Worm (Caenorhabditis elegans): ENCODE measurements around the gene F59E12.3.

- TF ChIP-seq dao-5 (tag; optimal IDR thresholded peaks at IDR 0.05) (no peak), W03F9.2 (tag; optimal IDR thresholded peaks at IDR 0.05) (no peak), him-1 (tag; optimal IDR thresholded peaks at IDR 0.05) (no peak)
Measured at ce11 chrII:5669580-5669979, 31.4 kb downstream of the F59E12.3 start, which contains the start of gene C25H3.17.

Data from whole organism, L4/young adult.